Worm (Caenorhabditis elegans) whole organism, midembryonic: ENCODE results near the gene lron-4.

ENCODE experiments used
- flt-1 ChIP-seq: fragments of 200-800 bp; sonication (Bioruptor generic); IDR thresholded peaks from 2 replicates; pipeline ENCODE4 v1.3.6; 2022; ENCODE audit warnings: missing genetic modification characterization, missing compliant biosample characterization
- klf-2 ChIP-seq: fragments of 200-800 bp; sonication (Bioruptor generic); conservative IDR thresholded peaks from 2 replicates; pipeline ENCODE4 v1.3.6; 2022; ENCODE audit warnings: missing genetic modification reagents, missing genetic modification characterization, missing compliant biosample characterization
- med-1 ChIP-seq: sonication (generic microtip); optimal IDR thresholded peaks from 2 replicates; lab custom pipeline; 2017; ENCODE audit warnings: missing genetic modification characterization, mild to moderate bottlenecking, missing compliant biosample characterization, antibody characterized with exemption, missing genetic modification reagents; ENCODE audit not compliant: insufficient read depth
- ref-1 ChIP-seq: fragments of 200-800 bp; sonication (Bioruptor generic); conservative IDR thresholded peaks from 2 replicates; pipeline ENCODE4 v1.3.6; 2022; ENCODE audit warnings: missing genetic modification reagents, missing genetic modification characterization, missing compliant biosample characterization

ce11 chrII:8078041-8078440, 33.9 kb downstream of the lron-4 start, which contains the start of gene K02C4.5:
- TF ChIP-seq klf-2 (no peak), med-1 (no peak), ref-1 (no peak), flt-1 (GFP tag; lab: Robert Waterston, UW) (no peak)
